Worm (Caenorhabditis elegans) whole organism, late embryonic: ENCODE data around the gene R05D3.9.

Experiments
- C08G9.2 ChIP-seq: sonication (generic microtip); optimal IDR thresholded peaks from 2 replicates; lab custom pipeline; 2016; ENCODE audit warnings: mild to moderate bottlenecking, missing genetic modification characterization, moderate library complexity, missing compliant biosample characterization
- F13H6.1 ChIP-seq: sonication (generic microtip); optimal IDR thresholded peaks from 2 replicates; lab custom pipeline; 2016; ENCODE audit warnings: missing genetic modification characterization, missing compliant biosample characterization
- K02D7.2 ChIP-seq: sonication (generic microtip); optimal IDR thresholded peaks from 2 replicates; lab custom pipeline; 2017; ENCODE audit warnings: mild to moderate bottlenecking, missing genetic modification characterization, missing compliant biosample characterization
- ahr-1 ChIP-seq: sonication (generic microtip); optimal IDR thresholded peaks from 2 replicates; lab custom pipeline; 2016; ENCODE audit warnings: missing genetic modification characterization, missing compliant biosample characterization
- ama-1 ChIP-seq: fragments of 150-350 bp; optimal IDR thresholded peaks from 2 replicates; lab custom pipeline; 2014
- ceh-18 ChIP-seq: sonication (generic microtip); optimal IDR thresholded peaks from 2 replicates; lab custom pipeline; 2016; ENCODE audit warnings: missing genetic modification characterization, missing compliant biosample characterization
- ceh-2 ChIP-seq: sonication (generic microtip); optimal IDR thresholded peaks from 2 replicates; lab custom pipeline; 2016; ENCODE audit warnings: missing genotype, missing genetic modification characterization, missing compliant biosample characterization
- ceh-31 ChIP-seq: sonication (generic microtip); optimal IDR thresholded peaks from 2 replicates; lab custom pipeline; 2016; ENCODE audit warnings: missing genetic modification characterization, missing compliant biosample characterization
- ceh-34 ChIP-seq: sonication (generic microtip); optimal IDR thresholded peaks from 2 replicates; lab custom pipeline; 2016; ENCODE audit warnings: mild to moderate bottlenecking, missing genetic modification characterization, missing compliant biosample characterization
- ceh-45 ChIP-seq: fragments of 200-800 bp; sonication (Bioruptor generic); IDR thresholded peaks from 2 replicates; pipeline ENCODE4 v1.3.6; 2022; ENCODE audit warnings: missing genetic modification reagents, missing genetic modification characterization, missing compliant biosample characterization
- dmd-4 ChIP-seq: sonication (generic microtip); optimal IDR thresholded peaks from 2 replicates; lab custom pipeline; 2016; ENCODE audit warnings: borderline replicate concordance, missing genetic modification characterization, missing compliant biosample characterization
- dve-1 ChIP-seq: sonication (generic microtip); optimal IDR thresholded peaks from 2 replicates; lab custom pipeline; 2017; ENCODE audit warnings: antibody characterized with exemption, mild to moderate bottlenecking, missing genetic modification characterization, missing compliant biosample characterization
- ets-4 ChIP-seq: sonication (generic microtip); optimal IDR thresholded peaks from 2 replicates; lab custom pipeline; 2016; ENCODE audit warnings: missing genetic modification characterization, missing compliant biosample characterization
- eyg-1 ChIP-seq: sonication (generic microtip); optimal IDR thresholded peaks from 2 replicates; lab custom pipeline; 2016; ENCODE audit warnings: missing genotype, missing genetic modification characterization, missing compliant biosample characterization
- fax-1 ChIP-seq: sonication (generic microtip); optimal IDR thresholded peaks from 2 replicates; lab custom pipeline; 2016; ENCODE audit warnings: missing genotype, missing genetic modification characterization, missing compliant biosample characterization
- fkh-10 ChIP-seq: fragments of 150-350 bp; optimal IDR thresholded peaks from 2 replicates; lab custom pipeline; 2014; ENCODE audit warnings: missing biosample characterization, missing genetic modification reagents, missing genetic modification characterization
- hlh-13 ChIP-seq: fragments of 200-800 bp; sonication (Bioruptor generic); optimal IDR thresholded peaks from 2 replicates; lab custom pipeline; 2018; ENCODE audit warnings: mild to moderate bottlenecking, missing genetic modification characterization, missing compliant biosample characterization
- hlh-30 ChIP-seq: sonication (generic microtip); optimal IDR thresholded peaks from 2 replicates; lab custom pipeline; 2017; ENCODE audit warnings: antibody characterized with exemption, missing genetic modification characterization, missing compliant biosample characterization; ENCODE audit not compliant: insufficient read depth
- hlh-8 ChIP-seq: sonication (generic microtip); optimal IDR thresholded peaks from 2 replicates; lab custom pipeline; 2016; ENCODE audit warnings: missing genotype, missing genetic modification characterization, missing compliant biosample characterization
- lim-6 ChIP-seq: sonication (generic microtip); optimal IDR thresholded peaks from 2 replicates; lab custom pipeline; 2016; ENCODE audit warnings: missing genetic modification characterization, missing compliant biosample characterization
- madf-2 ChIP-seq: sonication (generic microtip); optimal IDR thresholded peaks from 2 replicates; lab custom pipeline; 2017; ENCODE audit warnings: missing genetic modification characterization, missing compliant biosample characterization
- mec-3 ChIP-seq: sonication (generic microtip); optimal IDR thresholded peaks from 2 replicates; lab custom pipeline; 2016; ENCODE audit warnings: borderline replicate concordance, missing genetic modification characterization, missing compliant biosample characterization
- nfya-1 ChIP-seq: sonication (generic microtip); optimal IDR thresholded peaks from 2 replicates; lab custom pipeline; 2017; ENCODE audit warnings: missing genetic modification characterization, mild to moderate bottlenecking, missing compliant biosample characterization, antibody characterized with exemption, moderate library complexity
- nhr-232 ChIP-seq: sonication (generic microtip); optimal IDR thresholded peaks from 2 replicates; lab custom pipeline; 2016; ENCODE audit warnings: missing genetic modification characterization, missing compliant biosample characterization
- npax-4 ChIP-seq: sonication (generic microtip); optimal IDR thresholded peaks from 2 replicates; lab custom pipeline; 2016; ENCODE audit warnings: missing genetic modification characterization, missing compliant biosample characterization
- odd-2 ChIP-seq: sonication (generic microtip); optimal IDR thresholded peaks from 2 replicates; lab custom pipeline; 2017; ENCODE audit warnings: antibody characterized with exemption, mild to moderate bottlenecking, missing genetic modification characterization, missing compliant biosample characterization
- pha-4 ChIP-seq: fragments of 150-350 bp; optimal IDR thresholded peaks from 2 replicates; lab custom pipeline; 2018; ENCODE audit warnings: missing biosample characterization, missing genetic modification reagents, missing genetic modification characterization
- pqm-1 ChIP-seq: sonication (generic microtip); optimal IDR thresholded peaks from 2 replicates; lab custom pipeline; 2016; ENCODE audit warnings: missing genetic modification characterization, missing compliant biosample characterization
- ref-2 ChIP-seq: sonication (generic microtip); optimal IDR thresholded peaks from 2 replicates; lab custom pipeline; 2016; ENCODE audit warnings: missing genetic modification characterization, missing compliant biosample characterization
- sox-2 ChIP-seq: fragments of 200-800 bp; sonication (Bioruptor generic); IDR thresholded peaks from 2 replicates; pipeline ENCODE4 v1.3.6; 2022; ENCODE audit warnings: missing genetic modification reagents, missing genetic modification characterization, missing compliant biosample characterization
- unc-42 ChIP-seq: sonication (generic microtip); optimal IDR thresholded peaks from 2 replicates; lab custom pipeline; 2016; ENCODE audit warnings: missing genotype, missing genetic modification characterization, missing compliant biosample characterization
- unc-55 ChIP-seq: sonication (generic microtip); optimal IDR thresholded peaks from 2 replicates; lab custom pipeline; 2017; ENCODE audit warnings: missing biosample characterization, missing genetic modification reagents, missing genetic modification characterization
- ztf-16 ChIP-seq: sonication (generic microtip); optimal IDR thresholded peaks from 2 replicates; lab custom pipeline; 2017; ENCODE audit warnings: missing genetic modification characterization, missing compliant biosample characterization

R05D3.9 gene

ce11 chrIII:8380645-8381044 lies 12.1 kb upstream of the R05D3.9 start, which contains the start of gene R05D3.12:
Gene R05D3.12 (plus strand): TSS chrIII:8380945.
- no peak for TF ChIP-seq unc-42 (tag; lab: Kevin White, UChicago)
- TF ChIP-seq ref-2 (tag; lab: Kevin White, UChicago): no peak
- TF ChIP-seq fkh-10: no peak
- TF ChIP-seq ceh-2 (tag; lab: Kevin White, UChicago): no peak
- TF ChIP-seq fax-1 (tag; lab: Kevin White, UChicago): no peak
- no peak for TF ChIP-seq ets-4
- TF ChIP-seq mec-3 (tag; lab: Kevin White, UChicago): no peak
- TF ChIP-seq dmd-4 (tag; lab: Kevin White, UChicago): no peak
- no peak for TF ChIP-seq unc-55 (GFP tag; lab: Kevin White, UChicago)
- TF ChIP-seq hlh-8: no peak
- no peak for TF ChIP-seq nhr-232 (tag; lab: Kevin White, UChicago)
- no peak for TF ChIP-seq ztf-16 (tag; lab: Kevin White, UChicago)
- no peak for TF ChIP-seq K02D7.2 (tag; lab: Kevin White, UChicago)
- no peak for TF ChIP-seq F13H6.1 (tag; lab: Kevin White, UChicago)
- TF ChIP-seq ama-1: no peak
- no peak for TF ChIP-seq hlh-30 (tag; lab: Kevin White, UChicago)
- no peak for TF ChIP-seq ceh-45 (GFP tag; lab: Robert Waterston, UW)
- no peak for TF ChIP-seq eyg-1 (tag; lab: Kevin White, UChicago)
- no peak for TF ChIP-seq odd-2 (tag; lab: Kevin White, UChicago)
- TF ChIP-seq ceh-31 (tag; lab: Kevin White, UChicago): no peak

- TF ChIP-seq unc-42 (tag; lab: Kevin White, UChicago) (no peak), pqm-1 (no peak), unc-55 (GFP tag; lab: Kevin White, UChicago) (no peak), ama-1 (no peak), npax-4 (tag; lab: Kevin White, UChicago) (no peak), ceh-31 (tag; lab: Kevin White, UChicago) (no peak), ceh-34 (tag; lab: Kevin White, UChicago) (no peak)
Observed at ce11 chrIII:8375000-8375399, 6.5 kb upstream of the R05D3.9 start, which contains the start of gene met-2. Gene met-2 (plus strand): TSS chrIII:8375300.

- TF ChIP-seq ceh-2 (tag; lab: Kevin White, UChicago) (no peak), C08G9.2 (tag; lab: Kevin White, UChicago) (no peak), ceh-31 (tag; lab: Kevin White, UChicago) (no peak), dve-1 (tag; lab: Kevin White, UChicago) (no peak), sox-2 (GFP tag; lab: Robert Waterston, UW) (no peak), ahr-1 (no peak), npax-4 (tag; lab: Kevin White, UChicago) (no peak), lim-6 (tag; lab: Kevin White, UChicago) (no peak), pha-4 (tag; lab: Kevin White, UChicago) (no peak), ceh-18 (no peak), madf-2 (tag; lab: Kevin White, UChicago) (no peak), hlh-13 (GFP tag; lab: Kevin White, UChicago) (no peak), F13H6.1 (tag; lab: Kevin White, UChicago) (no peak)
Observed at ce11 chrIII:8371595-8372305, 3.2 kb upstream of the R05D3.9 start, which contains the start of gene lmbr-1. Gene lmbr-1 (plus strand): TSS chrIII:8372255.

- peak; percentile 1 for TF ChIP-seq ceh-31 (tag; lab: Kevin White, UChicago)
- peak; percentile 20 for TF ChIP-seq hlh-30 (tag; lab: Kevin White, UChicago)
- TF ChIP-seq npax-4 (tag; lab: Kevin White, UChicago): no peak
- TF ChIP-seq fax-1 (tag; lab: Kevin White, UChicago): no peak
- TF ChIP-seq nfya-1: peak; percentile 57
Observed at ce11 chrIII:8370846-8371257, 2.3 kb upstream of the R05D3.9 start.
